Fruit fly (Drosophila melanogaster) whole organism, prepupa: ENCODE data around the gene CG13631.

ENCODE experiments used
- Blimp-1 ChIP-seq: fragments of 200-800 bp; sonication (Bioruptor generic); optimal IDR thresholded peaks from 3 replicates; lab custom pipeline; 2017; ENCODE audit warnings: missing biosample characterization, missing genetic modification characterization, mild to moderate bottlenecking, moderate library complexity, missing genetic modification reagents
- CG11294 ChIP-seq: fragments of 200-800 bp; sonication (Bioruptor generic); IDR thresholded peaks from 2 replicates; pipeline ENCODE4 v1.3.6; 2022; ENCODE audit warnings: missing biosample characterization, missing genetic modification characterization
- CG11762 ChIP-seq: fragments of 200-800 bp; sonication (Bioruptor generic); optimal IDR thresholded peaks from 3 replicates; lab custom pipeline; 2016; ENCODE audit warnings: missing biosample characterization, missing genetic modification characterization; ENCODE audit not compliant: insufficient read depth
- CG11902 ChIP-seq: fragments of 200-800 bp; sonication (Bioruptor generic); optimal IDR thresholded peaks from 3 replicates; lab custom pipeline; 2016; ENCODE audit warnings: missing biosample characterization, missing genetic modification characterization
- CG15336 ChIP-seq: fragments of 200-800 bp; sonication (Bioruptor generic); IDR thresholded peaks from 2 replicates; pipeline ENCODE4 v1.3.6; 2022; ENCODE audit warnings: missing biosample characterization, missing genetic modification characterization
- CG1621 ChIP-seq: fragments of 200-800 bp; sonication (Bioruptor generic); optimal IDR thresholded peaks from 3 replicates; lab custom pipeline; 2018; ENCODE audit warnings: missing biosample characterization, mild to moderate bottlenecking, missing genetic modification characterization
- CG16779 ChIP-seq: fragments of 200-800 bp; sonication (Bioruptor generic); optimal IDR thresholded peaks from 3 replicates; lab custom pipeline; 2017; ENCODE audit warnings: missing biosample characterization, mild to moderate bottlenecking, missing genetic modification characterization
- CG3032 ChIP-seq: fragments of 200-800 bp; optimal IDR thresholded peaks from 2 replicates; lab custom pipeline; 2019; ENCODE audit warnings: missing biosample characterization, mild to moderate bottlenecking, missing genetic modification characterization, moderate library complexity
- CG31627 ChIP-seq: fragments of 200-800 bp; sonication (Bioruptor generic); optimal IDR thresholded peaks from 3 replicates; lab custom pipeline; 2016; ENCODE audit warnings: missing biosample characterization, missing genetic modification characterization
- CG6163 ChIP-seq: fragments of 200-800 bp; sonication (Bioruptor generic); IDR thresholded peaks from 3 replicates; pipeline ENCODE4 v1.3.6; 2022; ENCODE audit warnings: missing biosample characterization, missing genetic modification characterization
- CG6276 ChIP-seq: fragments of 200-800 bp; sonication (Bioruptor generic); optimal IDR thresholded peaks from 2 replicates; lab custom pipeline; 2017; ENCODE audit warnings: missing biosample characterization, mild to moderate bottlenecking, missing genetic modification characterization
- CG6792 ChIP-seq: fragments of 200-800 bp; sonication (Bioruptor generic); optimal IDR thresholded peaks from 3 replicates; lab custom pipeline; 2016; ENCODE audit warnings: missing biosample characterization, missing genetic modification characterization
- CG6808 ChIP-seq: fragments of 200-800 bp; sonication (Bioruptor generic); optimal IDR thresholded peaks from 3 replicates; lab custom pipeline; 2017; ENCODE audit warnings: missing biosample characterization, missing genetic modification characterization, mild to moderate bottlenecking, moderate library complexity, missing genetic modification reagents
- CG6854 ChIP-seq: fragments of 200-800 bp; sonication (Bioruptor generic); optimal IDR thresholded peaks from 2 replicates; lab custom pipeline; 2017; ENCODE audit warnings: missing biosample characterization, mild to moderate bottlenecking, missing genetic modification characterization
- CG7368 ChIP-seq: fragments of 200-800 bp; sonication (Bioruptor generic); optimal IDR thresholded peaks from 3 replicates; lab custom pipeline; 2016; ENCODE audit warnings: missing biosample characterization, missing genetic modification characterization
- CG8119 ChIP-seq: fragments of 200-800 bp; sonication (Bioruptor generic); IDR thresholded peaks from 3 replicates; pipeline ENCODE4 v1.3.6; 2022; ENCODE audit warnings: missing biosample characterization, missing genetic modification characterization
- CG8319 ChIP-seq: fragments of 200-800 bp; sonication (Bioruptor generic); optimal IDR thresholded peaks from 3 replicates; lab custom pipeline; 2016; ENCODE audit warnings: missing biosample characterization, missing genetic modification characterization
- CG9139 ChIP-seq: fragments of 200-800 bp; sonication (Bioruptor generic); optimal IDR thresholded peaks from 3 replicates; lab custom pipeline; 2017; ENCODE audit warnings: missing biosample characterization, mild to moderate bottlenecking, missing genetic modification characterization
- Eip78C ChIP-seq: fragments of 200-800 bp; sonication (Bioruptor generic); peaks from one replicate; lab custom pipeline; 2016; ENCODE audit warnings: missing biosample characterization, missing genetic modification characterization
- Eip93F ChIP-seq: fragments of 200-800 bp; sonication (Bioruptor generic); optimal IDR thresholded peaks from 2 replicates; lab custom pipeline; 2016; ENCODE audit warnings: missing biosample characterization, mild to moderate bottlenecking, missing genetic modification characterization
- Ets96B ChIP-seq: fragments of 200-800 bp; optimal IDR thresholded peaks from 2 replicates; lab custom pipeline; 2019; ENCODE audit warnings: missing biosample characterization, mild to moderate bottlenecking, missing genetic modification characterization, moderate library complexity
- Gug ChIP-seq: fragments of 200-800 bp; sonication (Bioruptor generic); IDR thresholded peaks from 2 replicates; pipeline ENCODE4 v1.3.6; 2022; ENCODE audit warnings: missing biosample characterization, missing genetic modification characterization
- Hr38 ChIP-seq: sonication (Bioruptor generic); optimal IDR thresholded peaks from 2 replicates; lab custom pipeline; 2016; ENCODE audit warnings: missing biosample characterization, missing genetic modification characterization
- Hr39 ChIP-seq: fragments of 200-800 bp; sonication (Bioruptor generic); optimal IDR thresholded peaks from 2 replicates; lab custom pipeline; 2016; ENCODE audit warnings: missing biosample characterization, missing genetic modification characterization
- Lpt ChIP-seq: fragments of 200-800 bp; sonication (Bioruptor generic); optimal IDR thresholded peaks from 3 replicates; lab custom pipeline; 2016; ENCODE audit warnings: missing biosample characterization, missing genetic modification characterization
- Met ChIP-seq: fragments of 200-800 bp; sonication (Bioruptor generic); optimal IDR thresholded peaks from 3 replicates; lab custom pipeline; 2016; ENCODE audit warnings: missing biosample characterization, missing genetic modification characterization
- Sox102F ChIP-seq: fragments of 200-800 bp; sonication (Bioruptor generic); optimal IDR thresholded peaks from 2 replicates; lab custom pipeline; 2016; ENCODE audit warnings: missing biosample characterization, mild to moderate bottlenecking, missing genetic modification characterization
- Sox14 ChIP-seq: fragments of 200-800 bp; sonication (Bioruptor generic); optimal IDR thresholded peaks from 3 replicates; lab custom pipeline; 2016; ENCODE audit warnings: missing biosample characterization, missing genetic modification characterization
- Sox15 ChIP-seq: fragments of 200-800 bp; sonication (Bioruptor generic); optimal IDR thresholded peaks from 3 replicates; lab custom pipeline; 2016; ENCODE audit warnings: missing biosample characterization, missing genetic modification characterization
- achi ChIP-seq: fragments of 200-800 bp; sonication (Bioruptor generic); optimal IDR thresholded peaks from 3 replicates; lab custom pipeline; 2016; ENCODE audit warnings: missing biosample characterization, missing genetic modification characterization
- cyc ChIP-seq: fragments of 200-800 bp; sonication (Bioruptor generic); optimal IDR thresholded peaks from 3 replicates; lab custom pipeline; 2016; ENCODE audit warnings: missing biosample characterization, missing genetic modification characterization
- dsx ChIP-seq: fragments of 200-800 bp; optimal IDR thresholded peaks from 3 replicates; lab custom pipeline; 2019; ENCODE audit warnings: missing biosample characterization, mild to moderate bottlenecking, missing genetic modification characterization, moderate library complexity; ENCODE audit not compliant: poor library complexity, severe bottlenecking
- eg ChIP-seq: fragments of 200-800 bp; sonication (Bioruptor generic); IDR thresholded peaks from 3 replicates; pipeline ENCODE4 v1.3.6; 2022; ENCODE audit warnings: missing biosample characterization, missing genetic modification characterization
- esn ChIP-seq: fragments of 200-800 bp; sonication (Bioruptor generic); optimal IDR thresholded peaks from 2 replicates; lab custom pipeline; 2016; ENCODE audit warnings: missing biosample characterization, mild to moderate bottlenecking, missing genetic modification characterization, moderate library complexity
- fd59A ChIP-seq: fragments of 200-800 bp; sonication (Bioruptor generic); optimal IDR thresholded peaks from 2 replicates; lab custom pipeline; 2017; ENCODE audit warnings: missing biosample characterization, mild to moderate bottlenecking, missing genetic modification characterization, missing genetic modification reagents
- fkh ChIP-seq: fragments of 200-800 bp; sonication (Bioruptor generic); optimal IDR thresholded peaks from 3 replicates; lab custom pipeline; 2017; ENCODE audit warnings: missing biosample characterization, mild to moderate bottlenecking, missing genetic modification characterization, moderate library complexity
- lz ChIP-seq: fragments of 200-800 bp; sonication (Bioruptor generic); optimal IDR thresholded peaks from 3 replicates; lab custom pipeline; 2016; ENCODE audit warnings: missing biosample characterization, missing genetic modification characterization
- net ChIP-seq: fragments of 200-800 bp; sonication (Bioruptor generic); optimal IDR thresholded peaks from 3 replicates; lab custom pipeline; 2016; ENCODE audit warnings: missing biosample characterization, missing genetic modification characterization
- salr ChIP-seq, 2 experiments: fragments of 200-800 bp; sonication (Bioruptor generic); optimal IDR thresholded peaks; 3 replicates each; lab custom pipeline; 2016 to 2018; ENCODE audit warnings: missing biosample characterization in 2 of 2, missing genetic modification characterization in 2 of 2, mild to moderate bottlenecking in 1 of 2
- spab ChIP-seq: fragments of 200-800 bp; sonication (Bioruptor generic); optimal IDR thresholded peaks from 2 replicates; lab custom pipeline; 2017; ENCODE audit warnings: missing biosample characterization, mild to moderate bottlenecking, missing genetic modification characterization, missing genetic modification reagents
- topi ChIP-seq: fragments of 200-800 bp; sonication (Bioruptor generic); optimal IDR thresholded peaks from 3 replicates; lab custom pipeline; 2016; ENCODE audit warnings: missing biosample characterization, missing genetic modification characterization

Gene CG13631

dm6 chr3R:24813637-24814301 lies 44.6 kb downstream of the CG13631 start, which contains the start of the genes lili and CG34150:
TSS of gene lili (minus strand) at chr3R:24814012.
TSS of gene CG34150 (plus strand) at chr3R:24814262.
- TF ChIP-seq Hr39 (GFP tag; lab: Kevin White, UChicago) (peak; percentile 70), CG16779 (tag; lab: Kevin White, UChicago) (no peak), spab (GFP tag; lab: Kevin White, UChicago) (no peak), CG11762 (peak; percentile 22), Sox102F (no peak), CG6792 (peak; percentile 33), CG6854 (GFP tag; lab: Kevin White, UChicago) (peak; percentile 53), CG11294 (GFP tag; lab: Robert Waterston, UW) (no peak), CG11902 (peak; percentile 28), fd59A (GFP tag; lab: Kevin White, UChicago) (no peak), CG31627 (peak; percentile 83), CG15336 (GFP tag; lab: Robert Waterston, UW) (peak; percentile 32; the same call in 1 of the 2 replicates), Sox15 (GFP tag; lab: Kevin White, UChicago) (peak; percentile 51), CG7368 (GFP tag; lab: Kevin White, UChicago) (peak; percentile 40), CG6808 (GFP tag; lab: Kevin White, UChicago) (no peak), Gug (GFP tag; lab: Robert Waterston, UW) (0 out of 2 replicates have a peak, but pooled peaks have one; percentile 36), lz (GFP tag; lab: Kevin White, UChicago) (peak; percentile 69), dsx (GFP tag; lab: Kevin White, UChicago) (peak; percentile 45), salr (GFP tag; optimal IDR thresholded peaks at IDR 0.05; lab: Kevin White, UChicago) (no peak), fkh (GFP tag; lab: Kevin White, UChicago) (no peak), CG8119 (GFP tag; lab: Robert Waterston, UW) (peak; percentile 31; the same call in 1 of the 3 replicates), eg (GFP tag; lab: Robert Waterston, UW) (peak; percentile 53; the same call in 1 of the 3 replicates), CG1621 (tag; lab: Kevin White, UChicago) (no peak), esn (GFP tag; lab: Kevin White, UChicago) (peak; percentile 78), achi (peak; percentile 82), Hr38 (GFP tag; lab: Kevin White, UChicago) (no peak), cyc (GFP tag; lab: Kevin White, UChicago) (peak; percentile 74), Eip78C (GFP tag; lab: Kevin White, UChicago) (peak; percentile 90), Sox14 (GFP tag; lab: Kevin White, UChicago) (no peak), Met (GFP tag; lab: Kevin White, UChicago) (no peak), Blimp-1 (GFP tag; lab: Kevin White, UChicago) (no peak), CG8319 (GFP tag; lab: Kevin White, UChicago) (peak; percentile 37), CG6276 (no peak), CG9139 (no peak), Lpt (GFP tag; lab: Kevin White, UChicago) (no peak), Eip93F (GFP tag; lab: Kevin White, UChicago) (peak; percentile 20), CG3032 (tag; lab: Kevin White, UChicago) (peak; percentile 64), Ets96B (tag; lab: Kevin White, UChicago) (peak; percentile 22), CG6163 (GFP tag; lab: Robert Waterston, UW) (peak; percentile 38; the same call in 1 of the 3 replicates), topi (GFP tag; lab: Kevin White, UChicago) (peak; percentile 64), net (no peak)
- TF ChIP-seq, all 60 proteins: peak for 24
